Fruit fly (Drosophila melanogaster) whole organism, prepupa: ENCODE results near the gene Cyp303a1.

Experiments
- CG10631 ChIP-seq: fragments of 200-800 bp; sonication (Bioruptor generic); optimal IDR thresholded peaks from 2 replicates; lab custom pipeline; 2016; ENCODE audit warnings: missing biosample characterization, missing genetic modification characterization
- CG10669 ChIP-seq: fragments of 200-800 bp; sonication (Bioruptor generic); optimal IDR thresholded peaks from 3 replicates; lab custom pipeline; 2018; ENCODE audit warnings: missing biosample characterization, mild to moderate bottlenecking, missing genetic modification characterization, moderate library complexity
- CG11902 ChIP-seq: fragments of 200-800 bp; sonication (Bioruptor generic); optimal IDR thresholded peaks from 3 replicates; lab custom pipeline; 2016; ENCODE audit warnings: missing biosample characterization, missing genetic modification characterization
- CG15336 ChIP-seq: fragments of 200-800 bp; sonication (Bioruptor generic); IDR thresholded peaks from 2 replicates; pipeline ENCODE4 v1.3.6; 2022; ENCODE audit warnings: missing biosample characterization, missing genetic modification characterization
- CG1621 ChIP-seq: fragments of 200-800 bp; sonication (Bioruptor generic); optimal IDR thresholded peaks from 3 replicates; lab custom pipeline; 2018; ENCODE audit warnings: missing biosample characterization, mild to moderate bottlenecking, missing genetic modification characterization
- CG16779 ChIP-seq: fragments of 200-800 bp; sonication (Bioruptor generic); optimal IDR thresholded peaks from 3 replicates; lab custom pipeline; 2017; ENCODE audit warnings: missing biosample characterization, mild to moderate bottlenecking, missing genetic modification characterization
- CG3032 ChIP-seq: fragments of 200-800 bp; optimal IDR thresholded peaks from 2 replicates; lab custom pipeline; 2019; ENCODE audit warnings: missing biosample characterization, mild to moderate bottlenecking, missing genetic modification characterization, moderate library complexity
- CG31627 ChIP-seq: fragments of 200-800 bp; sonication (Bioruptor generic); optimal IDR thresholded peaks from 3 replicates; lab custom pipeline; 2016; ENCODE audit warnings: missing biosample characterization, missing genetic modification characterization
- CG32006 ChIP-seq: fragments of 200-800 bp; sonication (Bioruptor generic); optimal IDR thresholded peaks from 3 replicates; lab custom pipeline; 2017; ENCODE audit warnings: missing biosample characterization, mild to moderate bottlenecking, missing genetic modification characterization
- CG34406 ChIP-seq: fragments of 200-800 bp; sonication (Bioruptor generic); optimal IDR thresholded peaks from 3 replicates; lab custom pipeline; 2016; ENCODE audit warnings: missing biosample characterization, missing genetic modification characterization
- CG3919 ChIP-seq: fragments of 200-800 bp; sonication (Bioruptor generic); optimal IDR thresholded peaks from 3 replicates; lab custom pipeline; 2016; ENCODE audit warnings: missing biosample characterization, missing genetic modification characterization
- CG4318 ChIP-seq: fragments of 200-800 bp; sonication (Bioruptor generic); optimal IDR thresholded peaks from 3 replicates; lab custom pipeline; 2017; ENCODE audit warnings: missing biosample characterization, mild to moderate bottlenecking, missing genetic modification characterization
- CG6163 ChIP-seq: fragments of 200-800 bp; sonication (Bioruptor generic); IDR thresholded peaks from 3 replicates; pipeline ENCODE4 v1.3.6; 2022; ENCODE audit warnings: missing biosample characterization, missing genetic modification characterization
- CG6276 ChIP-seq: fragments of 200-800 bp; sonication (Bioruptor generic); optimal IDR thresholded peaks from 2 replicates; lab custom pipeline; 2017; ENCODE audit warnings: missing biosample characterization, mild to moderate bottlenecking, missing genetic modification characterization
- CG6792 ChIP-seq: fragments of 200-800 bp; sonication (Bioruptor generic); optimal IDR thresholded peaks from 3 replicates; lab custom pipeline; 2016; ENCODE audit warnings: missing biosample characterization, missing genetic modification characterization
- CG8119 ChIP-seq: fragments of 200-800 bp; sonication (Bioruptor generic); IDR thresholded peaks from 3 replicates; pipeline ENCODE4 v1.3.6; 2022; ENCODE audit warnings: missing biosample characterization, missing genetic modification characterization
- CG8319 ChIP-seq: fragments of 200-800 bp; sonication (Bioruptor generic); optimal IDR thresholded peaks from 3 replicates; lab custom pipeline; 2016; ENCODE audit warnings: missing biosample characterization, missing genetic modification characterization
- CG9139 ChIP-seq: fragments of 200-800 bp; sonication (Bioruptor generic); optimal IDR thresholded peaks from 3 replicates; lab custom pipeline; 2017; ENCODE audit warnings: missing biosample characterization, mild to moderate bottlenecking, missing genetic modification characterization
- Eip75B ChIP-seq: fragments of 200-800 bp; sonication (Bioruptor generic); optimal IDR thresholded peaks from 3 replicates; lab custom pipeline; 2016; ENCODE audit warnings: missing biosample characterization, missing genetic modification characterization
- Eip78C ChIP-seq: fragments of 200-800 bp; sonication (Bioruptor generic); peaks from one replicate; lab custom pipeline; 2016; ENCODE audit warnings: missing biosample characterization, missing genetic modification characterization
- Eip93F ChIP-seq: fragments of 200-800 bp; sonication (Bioruptor generic); optimal IDR thresholded peaks from 2 replicates; lab custom pipeline; 2016; ENCODE audit warnings: missing biosample characterization, mild to moderate bottlenecking, missing genetic modification characterization
- Ets21C ChIP-seq: fragments of 200-800 bp; sonication (Bioruptor generic); optimal IDR thresholded peaks from 3 replicates; lab custom pipeline; 2016; ENCODE audit warnings: missing biosample characterization, missing genetic modification characterization
- Gug ChIP-seq: fragments of 200-800 bp; sonication (Bioruptor generic); IDR thresholded peaks from 2 replicates; pipeline ENCODE4 v1.3.6; 2022; ENCODE audit warnings: missing biosample characterization, missing genetic modification characterization
- Hr38 ChIP-seq: sonication (Bioruptor generic); optimal IDR thresholded peaks from 2 replicates; lab custom pipeline; 2016; ENCODE audit warnings: missing biosample characterization, missing genetic modification characterization
- Hr39 ChIP-seq: fragments of 200-800 bp; sonication (Bioruptor generic); optimal IDR thresholded peaks from 2 replicates; lab custom pipeline; 2016; ENCODE audit warnings: missing biosample characterization, missing genetic modification characterization
- Hr4 ChIP-seq: fragments of 200-800 bp; sonication (Bioruptor generic); optimal IDR thresholded peaks from 3 replicates; lab custom pipeline; 2016; ENCODE audit warnings: missing biosample characterization, missing genetic modification characterization
- Met ChIP-seq: fragments of 200-800 bp; sonication (Bioruptor generic); optimal IDR thresholded peaks from 3 replicates; lab custom pipeline; 2016; ENCODE audit warnings: missing biosample characterization, missing genetic modification characterization
- Sox102F ChIP-seq: fragments of 200-800 bp; sonication (Bioruptor generic); optimal IDR thresholded peaks from 2 replicates; lab custom pipeline; 2016; ENCODE audit warnings: missing biosample characterization, mild to moderate bottlenecking, missing genetic modification characterization
- acj6 ChIP-seq: fragments of 200-800 bp; sonication (Bioruptor generic); optimal IDR thresholded peaks from 3 replicates; lab custom pipeline; 2016; ENCODE audit warnings: missing biosample characterization, missing genetic modification characterization
- cyc ChIP-seq: fragments of 200-800 bp; sonication (Bioruptor generic); optimal IDR thresholded peaks from 3 replicates; lab custom pipeline; 2016; ENCODE audit warnings: missing biosample characterization, missing genetic modification characterization
- dac ChIP-seq: fragments of 200-800 bp; sonication (Bioruptor generic); optimal IDR thresholded peaks from 2 replicates; lab custom pipeline; 2017; ENCODE audit warnings: missing biosample characterization, mild to moderate bottlenecking, missing genetic modification characterization
- dsx ChIP-seq: fragments of 200-800 bp; optimal IDR thresholded peaks from 3 replicates; lab custom pipeline; 2019; ENCODE audit warnings: missing biosample characterization, mild to moderate bottlenecking, missing genetic modification characterization, moderate library complexity; ENCODE audit not compliant: poor library complexity, severe bottlenecking
- eg ChIP-seq: fragments of 200-800 bp; sonication (Bioruptor generic); IDR thresholded peaks from 3 replicates; pipeline ENCODE4 v1.3.6; 2022; ENCODE audit warnings: missing biosample characterization, missing genetic modification characterization
- fd59A ChIP-seq: fragments of 200-800 bp; sonication (Bioruptor generic); optimal IDR thresholded peaks from 2 replicates; lab custom pipeline; 2017; ENCODE audit warnings: missing biosample characterization, mild to moderate bottlenecking, missing genetic modification characterization, missing genetic modification reagents
- fd85E ChIP-seq: fragments of 200-800 bp; sonication (Bioruptor generic); optimal IDR thresholded peaks from 3 replicates; lab custom pipeline; 2016; ENCODE audit warnings: missing biosample characterization, missing genetic modification characterization
- fkh ChIP-seq: fragments of 200-800 bp; sonication (Bioruptor generic); optimal IDR thresholded peaks from 3 replicates; lab custom pipeline; 2017; ENCODE audit warnings: missing biosample characterization, mild to moderate bottlenecking, missing genetic modification characterization, moderate library complexity
- lz ChIP-seq: fragments of 200-800 bp; sonication (Bioruptor generic); optimal IDR thresholded peaks from 3 replicates; lab custom pipeline; 2016; ENCODE audit warnings: missing biosample characterization, missing genetic modification characterization
- net ChIP-seq: fragments of 200-800 bp; sonication (Bioruptor generic); optimal IDR thresholded peaks from 3 replicates; lab custom pipeline; 2016; ENCODE audit warnings: missing biosample characterization, missing genetic modification characterization
- pdm3 ChIP-seq: fragments of 200-800 bp; sonication (Bioruptor generic); optimal IDR thresholded peaks from 3 replicates; lab custom pipeline; 2016; ENCODE audit warnings: missing biosample characterization, missing genetic modification characterization
- salr ChIP-seq, 2 experiments: fragments of 200-800 bp; sonication (Bioruptor generic); optimal IDR thresholded peaks; 3 replicates each; lab custom pipeline; 2016 to 2018; ENCODE audit warnings: missing biosample characterization in 2 of 2, missing genetic modification characterization in 2 of 2, mild to moderate bottlenecking in 1 of 2
- spab ChIP-seq: fragments of 200-800 bp; sonication (Bioruptor generic); optimal IDR thresholded peaks from 2 replicates; lab custom pipeline; 2017; ENCODE audit warnings: missing biosample characterization, mild to moderate bottlenecking, missing genetic modification characterization, missing genetic modification reagents
- ss ChIP-seq, 2 experiments: fragments of 200-800 bp; sonication (Bioruptor generic); optimal IDR thresholded peaks; 2 replicates in 1 of 2; 3 replicates in 1 of 2; lab custom pipeline; 2017 to 2018; ENCODE audit warnings: mild to moderate bottlenecking in 2 of 2, missing biosample characterization in 2 of 2, missing genetic modification characterization in 2 of 2, moderate library complexity in 1 of 2
- svp ChIP-seq: fragments of 200-800 bp; sonication (Bioruptor generic); peaks from one replicate; lab custom pipeline; 2016; ENCODE audit warnings: missing biosample characterization, missing genetic modification characterization
- topi ChIP-seq: fragments of 200-800 bp; sonication (Bioruptor generic); optimal IDR thresholded peaks from 3 replicates; lab custom pipeline; 2016; ENCODE audit warnings: missing biosample characterization, missing genetic modification characterization
- vri ChIP-seq: fragments of 200-800 bp; sonication (Bioruptor generic); optimal IDR thresholded peaks from 3 replicates; lab custom pipeline; 2016; ENCODE audit warnings: missing biosample characterization, mild to moderate bottlenecking, missing genetic modification characterization

The Cyp303a1 gene

DNA sequence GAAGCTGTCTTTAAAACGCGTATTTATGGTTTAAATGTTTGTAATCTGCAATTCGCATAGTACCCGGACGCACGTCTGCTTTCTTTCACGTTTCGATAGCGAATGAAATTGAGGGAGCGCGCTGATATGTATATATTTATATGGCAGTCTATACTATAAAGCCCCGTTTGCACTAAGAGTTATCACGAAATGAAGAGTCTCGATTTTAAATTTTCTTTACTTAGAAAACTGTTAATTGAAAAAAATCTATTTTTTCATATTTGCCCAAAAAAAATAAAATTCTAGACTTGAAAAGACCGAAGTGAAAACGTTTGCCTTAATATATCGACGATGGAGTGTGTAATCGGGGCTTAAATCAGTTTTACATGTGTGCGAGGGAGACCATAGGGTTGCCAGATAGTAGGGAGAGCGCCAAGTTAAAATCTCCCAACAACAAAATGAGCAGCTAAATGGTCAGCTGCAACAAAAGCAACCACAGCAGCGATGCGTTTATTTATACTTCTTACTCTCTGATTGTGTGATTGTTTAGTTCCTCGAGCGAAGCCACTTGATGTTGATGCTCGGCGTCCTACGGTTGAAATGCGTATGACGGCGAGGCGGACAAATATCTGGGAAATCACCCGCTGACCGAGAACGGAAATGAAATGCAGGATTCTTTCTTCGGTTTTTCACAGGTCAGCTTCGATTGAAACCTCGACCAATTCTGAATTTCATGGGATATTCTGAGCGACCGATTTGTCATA is 31.7 kb downstream of the Cyp303a1 start, which contains the start of gene cact (continued):
- TF ChIP-seq fd85E (peak; percentile 52), CG32006 (GFP tag; lab: Kevin White, UChicago) (peak; percentile 92), CG9139 (GFP tag; lab: Kevin White, UChicago) (peak; percentile 37), Eip75B (GFP tag; lab: Kevin White, UChicago) (peak; percentile 95), Gug (peak; percentile 91), pdm3 (peak; percentile 94), lz (GFP tag; lab: Kevin White, UChicago) (peak; percentile 96), CG8319 (GFP tag; lab: Kevin White, UChicago) (peak; percentile 87), fkh (GFP tag; lab: Kevin White, UChicago) (peak; percentile 83), CG1621 (tag; lab: Kevin White, UChicago) (peak; percentile 68), CG6276 (GFP tag; lab: Kevin White, UChicago) (peak; percentile 82), Eip78C (GFP tag; lab: Kevin White, UChicago) (peak; percentile 98), CG8119 (GFP tag; lab: Robert Waterston, UW) (peak; percentile 92), acj6 (peak; percentile 93), Ets21C (GFP tag; lab: Kevin White, UChicago) (peak; percentile 92), CG11902 (peak; percentile 82), CG34406 (peak; percentile 92), salr (GFP tag; optimal IDR thresholded peaks at IDR 0.05; lab: Kevin White, UChicago) (peak; percentile 81), fd59A (peak; percentile 86), CG16779 (tag; lab: Kevin White, UChicago) (peak; percentile 84), CG3032 (peak; percentile 88), CG6163 (GFP tag; lab: Robert Waterston, UW) (peak; percentile 94), CG31627 (GFP tag; lab: Kevin White, UChicago) (peak; percentile 97), Hr39 (peak; percentile 94), CG10669 (GFP tag; lab: Kevin White, UChicago) (peak; percentile 85), dac (GFP tag; lab: Kevin White, UChicago) (peak; percentile 87), net (peak; percentile 93), CG4318 (GFP tag; lab: Kevin White, UChicago) (peak; percentile 83), Met (GFP tag; lab: Kevin White, UChicago) (peak; percentile 94), cyc (GFP tag; lab: Kevin White, UChicago) (peak; percentile 94)

DNA sequence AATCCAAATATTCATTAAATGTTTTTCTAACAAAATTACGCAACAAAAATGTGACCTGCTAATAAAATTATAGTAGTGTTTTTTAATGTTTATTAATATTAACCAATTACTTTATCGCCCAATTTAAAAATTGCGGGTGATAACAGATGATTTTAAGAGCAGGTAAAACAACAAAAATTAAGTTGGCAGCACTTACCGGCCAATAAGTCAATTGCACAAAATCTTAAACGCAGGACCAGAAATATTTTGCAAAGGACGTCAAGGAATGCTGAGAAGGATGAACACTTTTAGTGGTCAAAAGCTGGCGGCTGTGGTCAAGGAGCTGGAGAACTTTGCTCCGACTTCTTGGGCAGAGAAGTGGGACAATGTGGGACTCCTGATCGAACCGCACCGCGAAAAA is 32.9 kb downstream of the Cyp303a1 start, which contains the start of gene CG4278:
CG4278 (plus strand) TSS at position 178 of the 400 bp plus-strand sequence.
- no peak for TF ChIP-seq CG3919 (GFP tag; lab: Kevin White, UChicago)
- TF ChIP-seq ss (GFP tag; optimal IDR thresholded peaks at IDR 0.05; lab: Kevin White, UChicago): no peak
- TF ChIP-seq topi (GFP tag; lab: Kevin White, UChicago): no peak
- no peak for TF ChIP-seq Eip93F (GFP tag; lab: Kevin White, UChicago)
- TF ChIP-seq CG32006 (GFP tag; lab: Kevin White, UChicago): no peak
- no peak for TF ChIP-seq Sox102F
- no peak for TF ChIP-seq CG15336
- TF ChIP-seq vri (GFP tag; lab: Kevin White, UChicago): no peak
- no peak for TF ChIP-seq Eip75B (GFP tag; lab: Kevin White, UChicago)
- no peak for TF ChIP-seq CG10631

dm6 chr2L:16329102-16329520 is 35.1 kb downstream of the Cyp303a1 start, which contains the start of gene mRpL4:
TSS of gene mRpL4 (minus strand) at chr2L:16329132.
- TF ChIP-seq CG6163 (GFP tag; lab: Robert Waterston, UW) (no peak), Eip93F (GFP tag; lab: Kevin White, UChicago) (no peak), CG9139 (GFP tag; lab: Kevin White, UChicago) (no peak), CG3032 (no peak), spab (GFP tag; lab: Kevin White, UChicago) (no peak), pdm3 (no peak), Ets21C (GFP tag; lab: Kevin White, UChicago) (peak; percentile 44), CG16779 (tag; lab: Kevin White, UChicago) (no peak), Gug (no peak; the same call in 1 of the 2 replicates), net (no peak), Hr39 (no peak), svp (GFP tag; lab: Kevin White, UChicago) (no peak), dsx (GFP tag; lab: Kevin White, UChicago) (no peak), CG6792 (peak; percentile 45), Sox102F (no peak), Hr38 (peak; percentile 11), eg (no peak), fd85E (no peak), fkh (GFP tag; lab: Kevin White, UChicago) (peak; percentile 59), Hr4 (GFP tag; lab: Kevin White, UChicago) (peak; percentile 73), topi (GFP tag; lab: Kevin White, UChicago) (no peak), Eip75B (GFP tag; lab: Kevin White, UChicago) (no peak), CG8319 (GFP tag; lab: Kevin White, UChicago) (peak; percentile 21)
